Worm (Caenorhabditis elegans): ENCODE data around the gene nlp-66.

DNA sequence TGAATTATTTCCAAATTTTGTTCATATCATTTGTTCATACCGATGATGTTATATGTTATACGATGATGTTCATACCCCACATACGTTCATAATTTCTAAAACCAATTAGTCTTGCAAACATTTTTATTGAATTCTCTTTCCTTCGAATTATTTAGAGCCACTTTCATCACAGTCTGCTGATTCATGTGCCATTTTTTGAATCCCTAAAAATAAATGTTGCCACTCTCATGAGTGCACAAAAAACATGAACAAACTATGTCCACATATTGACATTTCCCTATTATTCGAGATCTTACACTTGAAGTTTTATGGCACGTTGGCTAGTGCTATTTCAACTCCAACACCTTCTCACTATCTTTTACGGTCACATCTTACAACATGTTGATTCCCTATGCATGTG, 9.5 kb downstream of the nlp-66 start, which contains the start of gene clc-17:
- no peak for TF ChIP-seq hmg-4 (GFP tag; optimal IDR thresholded peaks at IDR 0.05)
- TF ChIP-seq ama-1 (optimal IDR thresholded peaks at IDR 0.05): no peak
- TF ChIP-seq tra-4 (tag; optimal IDR thresholded peaks at IDR 0.05): no peak
- no peak for TF ChIP-seq B0310.2 (tag; optimal IDR thresholded peaks at IDR 0.05)
- no peak for TF ChIP-seq sea-1 (GFP tag; conservative IDR thresholded peaks at IDR 0.05)
- TF ChIP-seq ceh-36 (tag; optimal IDR thresholded peaks at IDR 0.05): no peak
- TF ChIP-seq aly-1 (tag; optimal IDR thresholded peaks at IDR 0.05): no peak
